Worm (Caenorhabditis elegans) whole organism, L3 larva: ENCODE results near the gene C44B11.1.

Experiments
- ceh-16 ChIP-seq: sonication (generic microtip); optimal IDR thresholded peaks from 2 replicates; lab custom pipeline; 2017; ENCODE audit warnings: missing biosample characterization, missing genetic modification characterization
- eor-1 ChIP-seq, 2 experiments: fragments of 150-350 bp; optimal IDR thresholded peaks; 2 replicates each; lab custom pipeline; 2014 to 2018; ENCODE audit warnings: missing biosample characterization in 2 of 2, missing genetic modification characterization in 2 of 2
- fos-1 ChIP-seq: fragments of 150-350 bp; optimal IDR thresholded peaks from 2 replicates; lab custom pipeline; 2014; ENCODE audit warnings: missing biosample characterization, missing genetic modification characterization
- lin-15B ChIP-seq: fragments of 150-350 bp; optimal IDR thresholded peaks from 2 replicates; lab custom pipeline; 2014; ENCODE audit warnings: missing biosample characterization, missing genetic modification characterization
- nfya-1 ChIP-seq: sonication (generic microtip); optimal IDR thresholded peaks from 2 replicates; lab custom pipeline; 2017; ENCODE audit warnings: missing genetic modification characterization, mild to moderate bottlenecking, missing compliant biosample characterization, antibody characterized with exemption, moderate library complexity; ENCODE audit not compliant: insufficient read depth
- nhr-12 ChIP-seq: fragments of 150-350 bp; optimal IDR thresholded peaks from 2 replicates; lab custom pipeline; 2014; ENCODE audit warnings: missing biosample characterization, missing genetic modification characterization
- skn-1 ChIP-seq: fragments of 150-350 bp; optimal IDR thresholded peaks from 2 replicates; lab custom pipeline; 2014; ENCODE audit warnings: missing biosample characterization, missing genetic modification characterization
- unc-39 ChIP-seq: sonication (generic microtip); optimal IDR thresholded peaks from 4 replicates; lab custom pipeline; 2017; ENCODE audit warnings: missing biosample characterization, missing genetic modification characterization
- unc-62 ChIP-seq: fragments of 150-350 bp; sonication (generic microtip); optimal IDR thresholded peaks from 4 replicates; lab custom pipeline; 2014; ENCODE audit warnings: missing biosample characterization, missing genetic modification reagents, missing genetic modification characterization
- ztf-4 ChIP-seq: fragments of 150-350 bp; optimal IDR thresholded peaks from 2 replicates; lab custom pipeline; 2014; ENCODE audit warnings: missing biosample characterization, missing genetic modification characterization

- no peak for TF ChIP-seq lin-15B (tag; lab: Kevin White, UChicago)
- TF ChIP-seq nhr-12 (tag; lab: Kevin White, UChicago) = no peak
- TF ChIP-seq skn-1 (tag; lab: Kevin White, UChicago) = no peak
- TF ChIP-seq fos-1 (tag; lab: Kevin White, UChicago) = no peak
- no peak for TF ChIP-seq unc-39 (tag; lab: Kevin White, UChicago)
- TF ChIP-seq ceh-16 = no peak
- TF ChIP-seq unc-62 (GFP tag; lab: Kevin White, UChicago) = no peak
- no peak for TF ChIP-seq nfya-1 (tag; lab: Kevin White, UChicago)
- no peak for TF ChIP-seq ztf-4 (tag; lab: Kevin White, UChicago)
- no peak for TF ChIP-seq eor-1 (tag; optimal IDR thresholded peaks at IDR 0.05; lab: Kevin White, UChicago)
Measured at ce11 chrIII:3140227-3140626, 14.8 kb upstream of the C44B11.1 start.
